Worm (Caenorhabditis elegans): ENCODE measurements around the gene Y105C5B.15.

DNA sequence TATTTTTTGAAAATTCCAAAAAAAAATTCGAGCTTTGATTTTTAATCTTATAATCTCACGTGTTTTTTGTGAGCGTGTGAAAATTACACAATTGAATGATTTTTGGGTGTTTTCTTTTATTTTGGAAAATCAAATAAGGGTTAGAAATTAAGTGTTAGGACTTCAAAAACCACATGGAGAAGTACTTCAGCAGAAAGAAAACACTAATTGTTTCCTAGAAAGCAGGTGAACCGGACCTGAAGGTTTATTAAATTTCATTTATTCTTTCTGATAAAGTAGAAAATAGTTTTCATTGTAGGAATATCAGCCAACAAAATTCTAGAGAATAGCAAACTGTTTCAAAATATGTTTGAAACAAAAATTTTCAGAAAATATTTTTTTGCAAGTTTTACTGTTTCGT, 43.5 kb upstream of the Y105C5B.15 start:
- TF ChIP-seq ref-1 (GFP tag; conservative IDR thresholded peaks at IDR 0.05) = no peak
- TF ChIP-seq T22C8.4 (GFP tag; IDR thresholded peaks at IDR 0.05) = no peak
- TF ChIP-seq ztf-23 (GFP tag; IDR thresholded peaks at IDR 0.05) = no peak
